Fruit fly (Drosophila melanogaster) whole organism, embryonic: Measurements from ENCODE around the gene Trs20.
A peak's percentile ranks its signal among the peaks of the same experiment; 100 is the strongest.

ENCODE experiments used
- B-H2 ChIP-seq: fragments of 200-800 bp; sonication (Bioruptor generic); optimal IDR thresholded peaks from 2 replicates; lab custom pipeline; 2018; ENCODE audit warnings: missing biosample characterization, mild to moderate bottlenecking, missing genetic modification characterization
- BEAF-32 ChIP-seq: fragments of 200-800 bp; sonication (Bioruptor generic); optimal IDR thresholded peaks from 3 replicates; lab custom pipeline; 2017; ENCODE audit warnings: missing biosample characterization, missing genetic modification characterization, mild to moderate bottlenecking, moderate library complexity, missing genetic modification reagents
- Bgb ChIP-seq: fragments of 200-800 bp; sonication (Bioruptor generic); IDR thresholded peaks from 2 replicates; pipeline ENCODE4 v1.3.6; 2022; ENCODE audit warnings: missing biosample characterization, missing genetic modification characterization; ENCODE audit not compliant: partially characterized antibody
- CG10321 ChIP-seq: fragments of 200-800 bp; sonication (Bioruptor generic); IDR thresholded peaks from 2 replicates; pipeline ENCODE4 v1.3.6; 2022; ENCODE audit warnings: missing biosample characterization, missing genetic modification characterization
- CG10543 ChIP-seq: fragments of 200-800 bp; sonication (Bioruptor generic); optimal IDR thresholded peaks from 3 replicates; lab custom pipeline; 2017; ENCODE audit warnings: missing biosample characterization, mild to moderate bottlenecking, missing genetic modification characterization, moderate library complexity
- CG11093 ChIP-seq: fragments of 200-800 bp; sonication (Bioruptor generic); IDR thresholded peaks from 3 replicates; pipeline ENCODE4 v1.3.6; 2022; ENCODE audit warnings: missing biosample characterization, missing genetic modification characterization
- CG12155 ChIP-seq: fragments of 200-800 bp; sonication (Bioruptor generic); optimal IDR thresholded peaks from 3 replicates; lab custom pipeline; 2016; ENCODE audit warnings: missing biosample characterization, missing genetic modification characterization
- CG14667 ChIP-seq: fragments of 200-800 bp; sonication (Bioruptor generic); IDR thresholded peaks from 2 replicates; pipeline ENCODE4 v1.3.6; 2022; ENCODE audit warnings: missing biosample characterization, missing genetic modification characterization
- CG14710 ChIP-seq: fragments of 200-800 bp; sonication (Bioruptor generic); optimal IDR thresholded peaks from 3 replicates; lab custom pipeline; 2019; ENCODE audit warnings: missing biosample characterization, mild to moderate bottlenecking, missing genetic modification characterization, moderate library complexity
- CG17829 ChIP-seq: fragments of 200-800 bp; optimal IDR thresholded peaks from 2 replicates; lab custom pipeline; 2019; ENCODE audit warnings: missing biosample characterization, mild to moderate bottlenecking, missing genetic modification characterization, moderate library complexity
- CG18476 ChIP-seq: fragments of 200-800 bp; sonication (Bioruptor generic); optimal IDR thresholded peaks from 2 replicates; lab custom pipeline; 2016; ENCODE audit warnings: missing biosample characterization, mild to moderate bottlenecking, missing genetic modification characterization
- CG18599 ChIP-seq: fragments of 200-800 bp; sonication (Bioruptor generic); optimal IDR thresholded peaks from 3 replicates; lab custom pipeline; 2017; ENCODE audit warnings: missing biosample characterization, missing genetic modification characterization, mild to moderate bottlenecking, moderate library complexity, missing genetic modification reagents
- CG18619 ChIP-seq: fragments of 200-800 bp; sonication (Bioruptor generic); optimal IDR thresholded peaks from 3 replicates; lab custom pipeline; 2017; ENCODE audit warnings: missing biosample characterization, mild to moderate bottlenecking, missing genetic modification characterization
- CG30020 ChIP-seq: fragments of 200-800 bp; optimal IDR thresholded peaks from 2 replicates; lab custom pipeline; 2019; ENCODE audit warnings: missing biosample characterization, mild to moderate bottlenecking, missing genetic modification characterization, moderate library complexity
- CG31224 ChIP-seq: fragments of 200-800 bp; sonication (Bioruptor generic); IDR thresholded peaks from 2 replicates; pipeline ENCODE4 v1.3.6; 2022; ENCODE audit warnings: missing biosample characterization, missing genetic modification characterization
- CG32767 ChIP-seq: fragments of 200-800 bp; sonication (Bioruptor generic); IDR thresholded peaks from 2 replicates; pipeline ENCODE4 v1.3.6; 2022; ENCODE audit warnings: missing biosample characterization, missing genetic modification characterization
- CG33213 ChIP-seq: fragments of 200-800 bp; sonication (Bioruptor generic); optimal IDR thresholded peaks from 3 replicates; lab custom pipeline; 2016; ENCODE audit warnings: missing biosample characterization, missing genetic modification characterization
- CG6683 ChIP-seq: fragments of 200-800 bp; sonication (Bioruptor generic); optimal IDR thresholded peaks from 2 replicates; lab custom pipeline; 2017; ENCODE audit warnings: missing biosample characterization, mild to moderate bottlenecking, missing genetic modification characterization, missing genetic modification reagents
- CG8089 ChIP-seq: fragments of 200-800 bp; sonication (Bioruptor generic); optimal IDR thresholded peaks from 3 replicates; lab custom pipeline; 2016; ENCODE audit warnings: missing biosample characterization, missing genetic modification characterization
- CHES-1-like ChIP-seq: fragments of 200-800 bp; sonication (Bioruptor generic); optimal IDR thresholded peaks from 2 replicates; lab custom pipeline; 2016; ENCODE audit warnings: missing biosample characterization, missing genetic modification characterization
- Chrac-16 ChIP-seq: fragments of 200-800 bp; sonication (Bioruptor generic); optimal IDR thresholded peaks from 3 replicates; lab custom pipeline; 2016; ENCODE audit warnings: missing biosample characterization, missing genetic modification characterization
- CrebB ChIP-seq: fragments of 200-800 bp; sonication (Bioruptor generic); optimal IDR thresholded peaks from 3 replicates; lab custom pipeline; 2018; ENCODE audit warnings: missing biosample characterization, mild to moderate bottlenecking, missing genetic modification characterization
- Doc3 ChIP-seq: fragments of 200-800 bp; sonication (Bioruptor generic); IDR thresholded peaks from 3 replicates; pipeline ENCODE4 v1.3.6; 2022; ENCODE audit warnings: missing biosample characterization, missing genetic modification characterization; ENCODE audit not compliant: partially characterized antibody
- Dp ChIP-seq: fragments of 200-800 bp; sonication (Bioruptor generic); optimal IDR thresholded peaks from 2 replicates; lab custom pipeline; 2018; ENCODE audit warnings: missing biosample characterization, mild to moderate bottlenecking, missing genetic modification characterization, moderate library complexity
- Hr39 ChIP-seq: fragments of >200 bp; optimal IDR thresholded peaks from 2 replicates; lab custom pipeline; 2017
- Jarid2 ChIP-seq: fragments of 200-800 bp; sonication (Bioruptor generic); optimal IDR thresholded peaks from 3 replicates; lab custom pipeline; 2017; ENCODE audit warnings: mild to moderate bottlenecking, missing biosample characterization, missing genetic modification reagents, missing genetic modification characterization
- Lpt ChIP-seq: fragments of >200 bp; optimal IDR thresholded peaks from 2 replicates; lab custom pipeline; 2018; ENCODE audit warnings: missing biosample characterization, missing genetic modification characterization
- MBD-R2 ChIP-seq: fragments of 200-800 bp; sonication (Bioruptor generic); IDR thresholded peaks from 2 replicates; pipeline ENCODE4 v1.3.6; 2022; ENCODE audit warnings: missing biosample characterization, missing genetic modification characterization
- MTF-1 ChIP-seq: fragments of 200-800 bp; sonication (Bioruptor generic); optimal IDR thresholded peaks from 2 replicates; lab custom pipeline; 2018; ENCODE audit warnings: missing biosample characterization, mild to moderate bottlenecking, missing genetic modification characterization, borderline replicate concordance
- Mad ChIP-seq: fragments of 200-800 bp; sonication (Bioruptor generic); optimal IDR thresholded peaks from 2 replicates; lab custom pipeline; 2016; ENCODE audit warnings: missing biosample characterization, missing genetic modification characterization
- Oaz ChIP-seq: fragments of 200-800 bp; sonication (Bioruptor generic); IDR thresholded peaks from 2 replicates; pipeline ENCODE4 v1.3.6; 2022; ENCODE audit warnings: missing biosample characterization, missing genetic modification characterization
- Sry-δ ChIP-seq: fragments of 200-800 bp; sonication (Bioruptor generic); optimal IDR thresholded peaks from 2 replicates; lab custom pipeline; 2016; ENCODE audit warnings: missing biosample characterization, missing genetic modification characterization
- Xbp1 ChIP-seq: fragments of 200-800 bp; sonication (Bioruptor generic); optimal IDR thresholded peaks from 3 replicates; lab custom pipeline; 2016; ENCODE audit warnings: missing biosample characterization, mild to moderate bottlenecking, missing genetic modification characterization
- bigmax ChIP-seq: fragments of 200-800 bp; sonication (Bioruptor generic); optimal IDR thresholded peaks from 2 replicates; lab custom pipeline; 2018; ENCODE audit warnings: missing biosample characterization, mild to moderate bottlenecking, missing genetic modification characterization
- bowl ChIP-seq: fragments of 200-800 bp; sonication (Bioruptor generic); IDR thresholded peaks from 2 replicates; pipeline ENCODE4 v1.3.6; 2022; ENCODE audit warnings: missing biosample characterization, missing genetic modification characterization
- bsh ChIP-seq, 2 experiments: fragments of 200-800 bp; sonication (Bioruptor generic); optimal IDR thresholded peaks; 2 replicates each; lab custom pipeline; 2017 to 2018; ENCODE audit warnings: mild to moderate bottlenecking in 2 of 2, missing biosample characterization in 2 of 2, missing genetic modification characterization in 2 of 2, moderate library complexity in 1 of 2
- crol ChIP-seq: fragments of 200-800 bp; sonication (Bioruptor generic); IDR thresholded peaks from 2 replicates; pipeline ENCODE4 v1.3.6; 2022; ENCODE audit warnings: missing biosample characterization, missing genetic modification characterization
- crp ChIP-seq, 2 experiments: fragments of 200-800 bp; sonication (Bioruptor generic); optimal IDR thresholded peaks; 2 replicates in 1 of 2; 3 replicates in 1 of 2; lab custom pipeline; 2017; ENCODE audit warnings: missing biosample characterization in 2 of 2, missing genetic modification characterization in 2 of 2, mild to moderate bottlenecking in 1 of 2, moderate library complexity in 1 of 2
- disco-r ChIP-seq: fragments of 200-800 bp; sonication (Bioruptor generic); optimal IDR thresholded peaks from 2 replicates; lab custom pipeline; 2016; ENCODE audit warnings: missing biosample characterization, missing genetic modification characterization
- dpn ChIP-seq, 2 experiments: fragments of 200-800 bp; sonication (Bioruptor generic); optimal IDR thresholded peaks; 3 replicates each; lab custom pipeline; 2016; ENCODE audit warnings: missing biosample characterization in 2 of 2, missing genetic modification characterization in 2 of 2
- dysf ChIP-seq: fragments of 200-800 bp; sonication (Bioruptor generic); IDR thresholded peaks from 3 replicates; pipeline ENCODE4 v1.3.6; 2022; ENCODE audit warnings: missing biosample characterization, missing genetic modification characterization
- exex ChIP-seq: fragments of 200-800 bp; sonication (Bioruptor generic); optimal IDR thresholded peaks from 4 replicates; lab custom pipeline; 2018; ENCODE audit warnings: missing biosample characterization, mild to moderate bottlenecking, missing genetic modification characterization, moderate library complexity
- lbe ChIP-seq: fragments of 200-800 bp; sonication (Bioruptor generic); optimal IDR thresholded peaks from 2 replicates; lab custom pipeline; 2016; ENCODE audit warnings: missing biosample characterization, mild to moderate bottlenecking, missing genetic modification characterization
- lilli ChIP-seq: fragments of 200-800 bp; sonication (Bioruptor generic); optimal IDR thresholded peaks from 3 replicates; lab custom pipeline; 2016; ENCODE audit warnings: missing biosample characterization, missing genetic modification characterization
- pfk ChIP-seq: fragments of 200-800 bp; sonication (Bioruptor generic); optimal IDR thresholded peaks from 2 replicates; lab custom pipeline; 2018; ENCODE audit warnings: missing biosample characterization, mild to moderate bottlenecking, missing genetic modification characterization, moderate library complexity
- sisA ChIP-seq: fragments of 200-800 bp; sonication (Bioruptor generic); IDR thresholded peaks from 2 replicates; pipeline ENCODE4 v1.3.6; 2022; ENCODE audit warnings: missing biosample characterization, missing genetic modification characterization
- sna ChIP-seq: fragments of 200-800 bp; sonication (Bioruptor generic); IDR thresholded peaks from 2 replicates; pipeline ENCODE4 v1.3.6; 2022; ENCODE audit warnings: missing biosample characterization, missing genetic modification characterization; ENCODE audit not compliant: partially characterized antibody
- ttk ChIP-seq: fragments of 200-800 bp; sonication (Bioruptor generic); IDR thresholded peaks from 2 replicates; pipeline ENCODE4 v2.1.2; 2022; ENCODE audit warnings: missing biosample characterization, missing genetic modification characterization
- wdn ChIP-seq: fragments of 200-800 bp; sonication (Bioruptor generic); IDR thresholded peaks from 2 replicates; pipeline ENCODE4 v1.3.6; 2022; ENCODE audit warnings: missing biosample characterization, missing genetic modification characterization

The Trs20 gene

DNA sequence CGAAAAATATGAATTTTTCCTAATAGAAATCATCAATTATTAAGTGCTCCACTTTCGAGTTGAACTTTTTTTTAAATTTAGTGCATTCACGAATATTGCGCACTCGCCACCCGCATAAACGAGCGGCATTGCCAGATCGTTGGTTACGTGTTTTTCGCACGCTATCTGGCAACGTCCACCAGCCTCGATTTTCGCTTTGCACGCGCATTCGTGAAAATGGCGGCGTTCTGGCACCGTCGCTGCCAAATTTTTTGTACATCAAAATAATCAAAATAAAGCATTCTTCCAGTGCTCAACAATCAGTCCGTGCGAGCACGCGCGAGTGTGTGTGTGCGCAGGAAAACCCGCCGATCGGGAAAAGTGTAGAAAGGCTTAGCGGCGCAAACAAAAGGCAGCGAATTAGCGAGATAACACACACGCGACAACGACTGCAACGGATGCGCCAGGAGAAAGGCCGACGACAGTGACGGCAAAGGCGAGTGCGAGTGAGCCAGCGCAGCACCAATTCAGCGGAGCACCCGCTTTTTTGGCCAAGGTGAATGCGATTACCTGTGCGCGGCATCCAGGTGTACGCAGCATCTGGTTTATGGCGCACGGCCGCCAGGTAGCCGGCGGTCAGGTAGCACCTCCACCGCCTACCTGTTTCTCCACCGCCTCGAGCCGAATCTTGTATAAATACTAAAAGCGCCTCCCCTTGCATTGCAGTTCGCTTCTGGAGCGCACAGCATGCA is 17.7 kb downstream of the Trs20 start (continued):
- TF ChIP-seq lilli, result peak; percentile 94
- TF ChIP-seq lbe (GFP tag; lab: Kevin White, UChicago), result peak; percentile 94
- TF ChIP-seq Doc3 (GFP tag; lab: Robert Waterston, UW), result peak; percentile 48; the same call in 1 of the 3 replicates
- peak; percentile 51 for TF ChIP-seq sna (GFP tag; lab: Robert Waterston, UW)
- TF ChIP-seq MTF-1 (GFP tag; lab: Kevin White, UChicago), result no peak
- no peak for TF ChIP-seq bowl
- peak; percentile 48; the same call in 1 of the 2 replicates for TF ChIP-seq CG31224 (GFP tag; lab: Robert Waterston, UW)
- peak; percentile 41 to 71 for TF ChIP-seq bsh (GFP tag; optimal IDR thresholded peaks at IDR 0.05; lab: Kevin White, UChicago)
- TF ChIP-seq CG32767, result peak; percentile 59; the same call in 1 of the 2 replicates
- no peak; the same call in 1 of the 2 replicates for TF ChIP-seq Oaz (GFP tag; lab: Robert Waterston, UW)
- peak; percentile 50 for TF ChIP-seq bigmax (GFP tag; lab: Kevin White, UChicago)
- TF ChIP-seq CG6683 (GFP tag; lab: Kevin White, UChicago), result peak; percentile 76
- peak; percentile 50 for TF ChIP-seq CG8089 (GFP tag; lab: Kevin White, UChicago)
- peak; percentile 57; the same call in 1 of the 3 replicates for TF ChIP-seq CG11093 (GFP tag; lab: Robert Waterston, UW)
- TF ChIP-seq BEAF-32, result peak; percentile 87
- peak; percentile 63 for TF ChIP-seq ttk (GFP tag; lab: Robert Waterston, UW)
- TF ChIP-seq dpn (GFP tag; optimal IDR thresholded peaks at IDR 0.05; lab: Kevin White, UChicago), result peak; percentile 83 to 91
- peak; percentile 73 for TF ChIP-seq Sry-δ
- TF ChIP-seq Chrac-16, result peak; percentile 83
- TF ChIP-seq CHES-1-like (GFP tag; lab: Kevin White, UChicago), result peak; percentile 87
- peak; percentile 51 for TF ChIP-seq Dp
- peak; percentile 83 for TF ChIP-seq B-H2 (GFP tag; lab: Kevin White, UChicago)
- TF ChIP-seq MBD-R2, result peak; percentile 67
- peak; percentile 64 for TF ChIP-seq exex (tag; lab: Kevin White, UChicago)
- peak; percentile 88 for TF ChIP-seq Bgb (GFP tag; lab: Robert Waterston, UW)
- TF ChIP-seq Jarid2 (GFP tag; lab: Kevin White, UChicago), result no peak
- peak in 1 of 2 experiments; percentile 32 for TF ChIP-seq crp (GFP tag; optimal IDR thresholded peaks at IDR 0.05; lab: Kevin White, UChicago)
- TF ChIP-seq Hr39 (lab: Kevin White, UChicago), result no peak
- peak; percentile 48 for TF ChIP-seq CrebB (tag; lab: Kevin White, UChicago)
- no peak for TF ChIP-seq CG10543 (GFP tag; lab: Kevin White, UChicago)
- TF ChIP-seq CG12155 (GFP tag; lab: Kevin White, UChicago), result peak; percentile 80
- no peak for TF ChIP-seq crol (GFP tag; lab: Robert Waterston, UW)
- TF ChIP-seq CG33213 (GFP tag; lab: Kevin White, UChicago), result peak; percentile 85
- peak; percentile 85 for TF ChIP-seq dysf (GFP tag; lab: Robert Waterston, UW)
- TF ChIP-seq wdn (GFP tag; lab: Robert Waterston, UW), result no peak
- TF ChIP-seq Mad (GFP tag; lab: Kevin White, UChicago), result peak; percentile 81
- TF ChIP-seq Xbp1 (GFP tag; lab: Kevin White, UChicago), result peak; percentile 89
- peak; percentile 43; the same call in 1 of the 2 replicates for TF ChIP-seq CG10321 (GFP tag; lab: Robert Waterston, UW)
- TF ChIP-seq CG18619 (GFP tag; lab: Kevin White, UChicago), result peak; percentile 82
- TF ChIP-seq CG17829 (tag; lab: Kevin White, UChicago), result peak; percentile 86
- TF ChIP-seq CG18476 (GFP tag; lab: Kevin White, UChicago), result peak; percentile 72
- 0 out of 2 replicates have a peak, but pooled peaks have one; percentile 54 for TF ChIP-seq CG14667
- peak; percentile 73 for TF ChIP-seq CG14710 (tag; lab: Kevin White, UChicago)
- TF ChIP-seq CG18599 (GFP tag; lab: Kevin White, UChicago), result no peak
- peak; percentile 59 for TF ChIP-seq CG30020 (tag; lab: Kevin White, UChicago)
- TF ChIP-seq Lpt (GFP tag; lab: Kevin White, UChicago), result no peak
- TF ChIP-seq sisA, result peak; percentile 72
- TF ChIP-seq disco-r (GFP tag; lab: Kevin White, UChicago), result peak; percentile 69
- TF ChIP-seq pfk, result peak; percentile 58
